Fruit fly (Drosophila melanogaster) whole organism, embryonic: ENCODE results near the gene CG4593.

Experiments
- Ada2b ChIP-seq: fragments of 200-800 bp; sonication (Bioruptor generic); IDR thresholded peaks from 2 replicates; pipeline ENCODE4 v1.3.6; 2022; ENCODE audit warnings: missing biosample characterization, missing genetic modification characterization
- Blimp-1 ChIP-seq: fragments of 200-800 bp; sonication (Bioruptor generic); optimal IDR thresholded peaks from 3 replicates; lab custom pipeline; 2018; ENCODE audit warnings: missing biosample characterization, missing genetic modification characterization, mild to moderate bottlenecking, moderate library complexity, missing genetic modification reagents
- CG10267 ChIP-seq: fragments of 200-800 bp; sonication (Bioruptor generic); optimal IDR thresholded peaks from 2 replicates; lab custom pipeline; 2018; ENCODE audit warnings: missing biosample characterization, mild to moderate bottlenecking, missing genetic modification characterization, moderate library complexity
- CG10979 ChIP-seq: fragments of 200-800 bp; sonication (Bioruptor generic); optimal IDR thresholded peaks from 2 replicates; lab custom pipeline; 2018; ENCODE audit warnings: missing biosample characterization, mild to moderate bottlenecking, missing genetic modification characterization, moderate library complexity
- CG11504 ChIP-seq: fragments of 200-800 bp; sonication (Bioruptor generic); optimal IDR thresholded peaks from 3 replicates; lab custom pipeline; 2019; ENCODE audit warnings: missing biosample characterization, mild to moderate bottlenecking, missing genetic modification characterization, moderate library complexity
- CG12769 ChIP-seq: fragments of 200-800 bp; sonication (Bioruptor generic); optimal IDR thresholded peaks from 2 replicates; lab custom pipeline; 2019; ENCODE audit warnings: missing biosample characterization, mild to moderate bottlenecking, missing genetic modification characterization, moderate library complexity
- CG12942 ChIP-seq: fragments of 200-800 bp; sonication (Bioruptor generic); optimal IDR thresholded peaks from 3 replicates; lab custom pipeline; 2016; ENCODE audit warnings: missing biosample characterization, missing genetic modification characterization
- CG13123 ChIP-seq: fragments of 200-800 bp; sonication (Bioruptor generic); optimal IDR thresholded peaks from 2 replicates; lab custom pipeline; 2016; ENCODE audit warnings: missing biosample characterization, missing genetic modification characterization
- CG13894 ChIP-seq: fragments of 200-800 bp; sonication (Bioruptor generic); optimal IDR thresholded peaks from 3 replicates; lab custom pipeline; 2018; ENCODE audit warnings: missing biosample characterization, mild to moderate bottlenecking, missing genetic modification characterization, moderate library complexity
- CG15073 ChIP-seq: fragments of 200-800 bp; sonication (Bioruptor generic); optimal IDR thresholded peaks from 2 replicates; lab custom pipeline; 2016; ENCODE audit warnings: missing biosample characterization, missing genetic modification characterization
- CG15269 ChIP-seq: fragments of 200-800 bp; sonication (Bioruptor generic); optimal IDR thresholded peaks from 2 replicates; lab custom pipeline; 2018; ENCODE audit warnings: missing biosample characterization, mild to moderate bottlenecking, missing genetic modification characterization, moderate library complexity
- CG15601 ChIP-seq: fragments of 200-800 bp; sonication (Bioruptor generic); optimal IDR thresholded peaks from 3 replicates; lab custom pipeline; 2019; ENCODE audit warnings: missing biosample characterization, mild to moderate bottlenecking, missing genetic modification characterization, moderate library complexity
- CG17361 ChIP-seq: fragments of 200-800 bp; sonication (Bioruptor generic); IDR thresholded peaks from 3 replicates; pipeline ENCODE4 v1.3.6; 2022; ENCODE audit warnings: missing biosample characterization, missing genetic modification characterization
- CG17385 ChIP-seq: fragments of 200-800 bp; sonication (Bioruptor generic); optimal IDR thresholded peaks from 3 replicates; lab custom pipeline; 2018; ENCODE audit warnings: missing biosample characterization, mild to moderate bottlenecking, missing genetic modification characterization
- CG1832 ChIP-seq: fragments of 200-800 bp; sonication (Bioruptor generic); optimal IDR thresholded peaks from 2 replicates; lab custom pipeline; 2017; ENCODE audit warnings: missing biosample characterization, mild to moderate bottlenecking, missing genetic modification characterization, inconsistent platforms
- CG2120 ChIP-seq: fragments of 200-800 bp; sonication (Bioruptor generic); optimal IDR thresholded peaks from 3 replicates; lab custom pipeline; 2016; ENCODE audit warnings: missing biosample characterization, missing genetic modification characterization
- CG2199 ChIP-seq: fragments of 200-800 bp; sonication (Bioruptor generic); IDR thresholded peaks from 3 replicates; pipeline ENCODE4 v1.3.6; 2022; ENCODE audit warnings: missing biosample characterization, missing genetic modification characterization
- CG2678 ChIP-seq: fragments of 200-800 bp; sonication (Bioruptor generic); optimal IDR thresholded peaks from 3 replicates; lab custom pipeline; 2019; ENCODE audit warnings: missing biosample characterization, mild to moderate bottlenecking, missing genetic modification characterization, moderate library complexity
- CG2712 ChIP-seq: fragments of 200-800 bp; optimal IDR thresholded peaks from 3 replicates; lab custom pipeline; 2019; ENCODE audit warnings: missing biosample characterization, mild to moderate bottlenecking, missing genetic modification characterization, moderate library complexity
- CG2875 ChIP-seq: fragments of 200-800 bp; sonication (Bioruptor generic); optimal IDR thresholded peaks from 2 replicates; lab custom pipeline; 2017; ENCODE audit warnings: missing biosample characterization, mild to moderate bottlenecking, missing genetic modification characterization, missing genetic modification reagents
- CG3163 ChIP-seq: fragments of 200-800 bp; sonication (Bioruptor generic); optimal IDR thresholded peaks from 3 replicates; lab custom pipeline; 2016; ENCODE audit warnings: missing biosample characterization, missing genetic modification characterization
- CG7839 ChIP-seq: fragments of 200-800 bp; sonication (Bioruptor generic); optimal IDR thresholded peaks from 3 replicates; lab custom pipeline; 2018; ENCODE audit warnings: missing biosample characterization, mild to moderate bottlenecking, missing genetic modification characterization, moderate library complexity
- CG8089 ChIP-seq: fragments of 200-800 bp; sonication (Bioruptor generic); optimal IDR thresholded peaks from 3 replicates; lab custom pipeline; 2016; ENCODE audit warnings: missing biosample characterization, missing genetic modification characterization
- CG9932 ChIP-seq: fragments of 200-800 bp; sonication (Bioruptor generic); IDR thresholded peaks from 2 replicates; pipeline ENCODE4 v1.3.6; 2022; ENCODE audit warnings: missing biosample characterization, missing genetic modification characterization
- Med ChIP-seq: fragments of 200-800 bp; sonication (Bioruptor generic); peaks from one replicate; lab custom pipeline; 2016; ENCODE audit warnings: missing biosample characterization, missing genetic modification characterization, mild to moderate bottlenecking, inconsistent platforms, moderate library complexity
- abd-A ChIP-seq: fragments of 200-800 bp; sonication (Bioruptor generic); optimal IDR thresholded peaks from 3 replicates; lab custom pipeline; 2019; ENCODE audit warnings: missing biosample characterization, mild to moderate bottlenecking, missing genetic modification characterization, moderate library complexity
- bsh ChIP-seq, 2 experiments: fragments of 200-800 bp; sonication (Bioruptor generic); optimal IDR thresholded peaks; 2 replicates each; lab custom pipeline; 2017 to 2018; ENCODE audit warnings: mild to moderate bottlenecking in 2 of 2, missing biosample characterization in 2 of 2, missing genetic modification characterization in 2 of 2, moderate library complexity in 1 of 2
- danr ChIP-seq: fragments of 200-800 bp; sonication (Bioruptor generic); IDR thresholded peaks from 2 replicates; pipeline ENCODE4 v1.3.6; 2022; ENCODE audit warnings: missing biosample characterization, missing genetic modification characterization
- dmrt11E ChIP-seq: fragments of 200-800 bp; sonication (Bioruptor generic); optimal IDR thresholded peaks from 3 replicates; lab custom pipeline; 2018; ENCODE audit warnings: missing biosample characterization, mild to moderate bottlenecking, missing genetic modification characterization, moderate library complexity
- dmrt99B ChIP-seq: fragments of 200-800 bp; sonication (Bioruptor generic); optimal IDR thresholded peaks from 2 replicates; lab custom pipeline; 2018; ENCODE audit warnings: missing biosample characterization, mild to moderate bottlenecking, missing genetic modification characterization, moderate library complexity
- eve ChIP-seq, 2 experiments: fragments of >200 bp; optimal IDR thresholded peaks; 2 replicates each; lab custom pipeline; 2017; ENCODE audit warnings: missing biosample characterization in 2 of 2, missing genetic modification characterization in 2 of 2
- fd96Cb ChIP-seq: fragments of 200-800 bp; sonication (Bioruptor generic); optimal IDR thresholded peaks from 2 replicates; lab custom pipeline; 2018; ENCODE audit warnings: missing biosample characterization, mild to moderate bottlenecking, missing genetic modification characterization, moderate library complexity
- gem ChIP-seq: fragments of 200-800 bp; sonication (Bioruptor generic); optimal IDR thresholded peaks from 2 replicates; lab custom pipeline; 2019; ENCODE audit warnings: missing biosample characterization, mild to moderate bottlenecking, missing genetic modification characterization, moderate library complexity
- grau ChIP-seq: fragments of 200-800 bp; optimal IDR thresholded peaks from 3 replicates; lab custom pipeline; 2019; ENCODE audit warnings: missing biosample characterization, mild to moderate bottlenecking, missing genetic modification characterization, moderate library complexity
- grn ChIP-seq: fragments of 200-800 bp; sonication (Bioruptor generic); optimal IDR thresholded peaks from 3 replicates; lab custom pipeline; 2017; ENCODE audit warnings: missing biosample characterization, missing genetic modification characterization
- gsb-n ChIP-seq: fragments of 200-800 bp; sonication (Bioruptor generic); optimal IDR thresholded peaks from 3 replicates; lab custom pipeline; 2018; ENCODE audit warnings: missing biosample characterization, mild to moderate bottlenecking, missing genetic modification characterization
- hth ChIP-seq: fragments of >200 bp; optimal IDR thresholded peaks from 2 replicates; lab custom pipeline; 2017; ENCODE audit warnings: inconsistent platforms
- ind ChIP-seq: fragments of 200-800 bp; sonication (Bioruptor generic); optimal IDR thresholded peaks from 3 replicates; lab custom pipeline; 2016; ENCODE audit warnings: missing biosample characterization, missing genetic modification characterization
- kni ChIP-seq: fragments of 200-800 bp; sonication (Bioruptor generic); optimal IDR thresholded peaks from 3 replicates; lab custom pipeline; 2017; ENCODE audit warnings: mild to moderate bottlenecking, missing biosample characterization, missing genetic modification reagents, missing genetic modification characterization
- lbe ChIP-seq: fragments of 200-800 bp; sonication (Bioruptor generic); optimal IDR thresholded peaks from 2 replicates; lab custom pipeline; 2016; ENCODE audit warnings: missing biosample characterization, mild to moderate bottlenecking, missing genetic modification characterization
- lilli ChIP-seq: fragments of 200-800 bp; sonication (Bioruptor generic); optimal IDR thresholded peaks from 3 replicates; lab custom pipeline; 2016; ENCODE audit warnings: missing biosample characterization, missing genetic modification characterization
- oc ChIP-seq: fragments of 200-800 bp; sonication (Bioruptor generic); optimal IDR thresholded peaks from 2 replicates; lab custom pipeline; 2018; ENCODE audit warnings: missing biosample characterization, mild to moderate bottlenecking, missing genetic modification characterization, moderate library complexity
- pfk ChIP-seq: fragments of 200-800 bp; sonication (Bioruptor generic); optimal IDR thresholded peaks from 2 replicates; lab custom pipeline; 2018; ENCODE audit warnings: missing biosample characterization, mild to moderate bottlenecking, missing genetic modification characterization, moderate library complexity
- sisA ChIP-seq: fragments of 200-800 bp; sonication (Bioruptor generic); IDR thresholded peaks from 2 replicates; pipeline ENCODE4 v1.3.6; 2022; ENCODE audit warnings: missing biosample characterization, missing genetic modification characterization
- stwl ChIP-seq: fragments of 200-800 bp; sonication (Bioruptor generic); optimal IDR thresholded peaks from 3 replicates; lab custom pipeline; 2018; ENCODE audit warnings: missing biosample characterization, mild to moderate bottlenecking, missing genetic modification characterization, moderate library complexity
- zen ChIP-seq: fragments of 200-800 bp; sonication (Bioruptor generic); optimal IDR thresholded peaks from 3 replicates; lab custom pipeline; 2018; ENCODE audit warnings: missing biosample characterization, mild to moderate bottlenecking, missing genetic modification characterization, moderate library complexity

Gene CG4593

DNA sequence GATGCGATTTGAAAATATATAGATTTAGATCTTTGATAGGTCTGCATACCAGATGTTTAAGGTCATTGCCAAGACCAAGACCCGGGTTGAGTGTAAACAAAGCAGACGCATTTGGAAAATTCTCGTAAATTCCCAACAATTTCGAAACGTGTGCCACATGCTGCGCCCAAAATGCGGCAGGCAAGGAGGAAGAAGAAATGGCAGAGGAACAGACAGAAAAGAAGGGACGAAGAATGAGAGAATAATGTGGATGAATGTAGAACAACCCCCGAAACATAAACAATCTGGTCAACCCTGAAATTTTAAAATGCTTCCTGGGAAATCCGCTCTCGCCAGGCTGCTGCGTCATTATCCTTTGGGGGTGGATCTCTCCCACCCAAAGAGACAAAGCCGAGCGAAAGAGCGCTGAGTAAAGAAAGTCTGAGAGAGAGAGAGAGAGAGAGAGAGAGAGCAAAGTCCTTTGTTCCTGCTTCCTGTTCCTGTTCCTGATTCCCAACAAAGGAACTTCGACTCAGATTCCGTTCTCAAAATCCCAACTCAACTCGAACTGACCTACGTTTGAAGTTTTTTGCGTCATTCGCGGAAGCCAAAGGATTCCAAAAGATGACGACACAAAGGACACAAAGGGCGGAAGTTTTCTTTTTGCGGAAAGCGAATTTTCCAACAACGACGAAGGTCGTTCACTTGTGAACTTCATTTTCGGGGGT is 24.9 kb upstream of the CG4593 start (continued):
- TF ChIP-seq zen (tag; lab: Kevin White, UChicago) (peak; percentile 39), pfk (GFP tag; lab: Kevin White, UChicago) (peak; percentile 89), CG3163 (GFP tag; lab: Kevin White, UChicago) (peak; percentile 10), stwl (tag; lab: Kevin White, UChicago) (no peak)

- TF ChIP-seq CG13123 (GFP tag; lab: Kevin White, UChicago), result no peak
- peak; percentile 14 for TF ChIP-seq fd96Cb
- TF ChIP-seq hth (lab: Kevin White, UChicago), result no peak
- peak; percentile 19 for TF ChIP-seq lilli (GFP tag; lab: Kevin White, UChicago)
- TF ChIP-seq lbe, result peak; percentile 20
- no peak for TF ChIP-seq CG8089
- peak; percentile 80 for TF ChIP-seq abd-A (tag; lab: Kevin White, UChicago)
- TF ChIP-seq CG9932, result 0 out of 2 replicates have a peak, but pooled peaks have one; percentile 20
- TF ChIP-seq CG15073 (GFP tag; lab: Kevin White, UChicago), result no peak
- TF ChIP-seq CG15269, result peak; percentile 5
- 0 out of 2 replicates have a peak, but pooled peaks have one; percentile 7 for TF ChIP-seq sisA (GFP tag; lab: Robert Waterston, UW)
- peak; percentile 2 for TF ChIP-seq CG10267
- peak; percentile 10 for TF ChIP-seq dmrt11E
- TF ChIP-seq kni (GFP tag; lab: Kevin White, UChicago), result peak; percentile 28
- TF ChIP-seq Blimp-1 (GFP tag; lab: Kevin White, UChicago), result peak; percentile 48
- no peak for TF ChIP-seq stwl (tag; lab: Kevin White, UChicago)
- peak; percentile 32 for TF ChIP-seq CG2712 (tag; lab: Kevin White, UChicago)
- peak; percentile 34 for TF ChIP-seq gem
- TF ChIP-seq eve (GFP tag; optimal IDR thresholded peaks at IDR 0.05; lab: Kevin White, UChicago), result peak in 1 of 2 experiments; percentile 38
- TF ChIP-seq CG11504, result peak; percentile 13
- TF ChIP-seq CG1832 (GFP tag; lab: Kevin White, UChicago), result no peak
- peak; percentile 8 for TF ChIP-seq CG17385 (GFP tag; lab: Kevin White, UChicago)
- no peak for TF ChIP-seq CG2875 (GFP tag; lab: Kevin White, UChicago)
- peak; percentile 37 for TF ChIP-seq CG2678 (tag; lab: Kevin White, UChicago)
- peak; percentile 72 for TF ChIP-seq Med (GFP tag; lab: Kevin White, UChicago)
- 0 out of 3 replicates have a peak, but pooled peaks have one; percentile 19 for TF ChIP-seq CG17361 (GFP tag; lab: Robert Waterston, UW)
- TF ChIP-seq ind (GFP tag; lab: Kevin White, UChicago), result peak; percentile 10
- peak; percentile 27 for TF ChIP-seq CG2120 (GFP tag; lab: Kevin White, UChicago)
- peak; percentile 44 for TF ChIP-seq grn
- TF ChIP-seq bsh (GFP tag; optimal IDR thresholded peaks at IDR 0.05; lab: Kevin White, UChicago), result peak in 1 of 2 experiments; percentile 28
- TF ChIP-seq CG2199, result 0 out of 3 replicates have a peak, but pooled peaks have one; percentile 59
- TF ChIP-seq CG15601 (tag; lab: Kevin White, UChicago), result peak; percentile 12
- TF ChIP-seq gsb-n, result peak; percentile 50
- no peak for TF ChIP-seq Ada2b (GFP tag; lab: Robert Waterston, UW)
- TF ChIP-seq CG7839, result peak; percentile 29
- no peak for TF ChIP-seq danr
- TF ChIP-seq dmrt99B (tag; lab: Kevin White, UChicago), result peak; percentile 31
- TF ChIP-seq grau, result peak; percentile 3
- TF ChIP-seq CG10979 (tag; lab: Kevin White, UChicago), result no peak
- TF ChIP-seq oc (tag; lab: Kevin White, UChicago), result peak; percentile 54
- TF ChIP-seq CG12942 (GFP tag; lab: Kevin White, UChicago), result no peak
- peak; percentile 31 for TF ChIP-seq CG12769
- TF ChIP-seq CG13894 (tag; lab: Kevin White, UChicago), result peak; percentile 5
These were observed 23.6 kb upstream of the CG4593 start for dm6 chrX:6990105-6990504.
